Worm (Caenorhabditis elegans) whole organism, late embryonic: ENCODE data around the gene apd-3.

Experiments used
- F13H6.1 ChIP-seq: sonication (generic microtip); optimal IDR thresholded peaks from 2 replicates; lab custom pipeline; 2016; ENCODE audit warnings: missing genetic modification characterization, missing compliant biosample characterization
- K09A11.1 ChIP-seq: sonication (generic microtip); optimal IDR thresholded peaks from 2 replicates; lab custom pipeline; 2017; ENCODE audit warnings: antibody characterized with exemption, mild to moderate bottlenecking, missing genetic modification characterization, missing compliant biosample characterization; ENCODE audit not compliant: insufficient read depth
- elt-4 ChIP-seq: sonication (generic microtip); optimal IDR thresholded peaks from 2 replicates; lab custom pipeline; 2016; ENCODE audit warnings: missing genetic modification characterization, missing compliant biosample characterization
- ets-4 ChIP-seq: sonication (generic microtip); optimal IDR thresholded peaks from 2 replicates; lab custom pipeline; 2016; ENCODE audit warnings: missing genetic modification characterization, missing compliant biosample characterization
- eyg-1 ChIP-seq: sonication (generic microtip); optimal IDR thresholded peaks from 2 replicates; lab custom pipeline; 2016; ENCODE audit warnings: missing genotype, missing genetic modification characterization, missing compliant biosample characterization
- fkh-10 ChIP-seq: fragments of 150-350 bp; optimal IDR thresholded peaks from 2 replicates; lab custom pipeline; 2014; ENCODE audit warnings: missing biosample characterization, missing genetic modification reagents, missing genetic modification characterization
- pros-1 ChIP-seq: fragments of 150-350 bp; optimal IDR thresholded peaks from 2 replicates; lab custom pipeline; 2014; ENCODE audit warnings: missing biosample characterization, missing genetic modification reagents, missing genetic modification characterization
- syd-9 ChIP-seq: sonication (generic microtip); optimal IDR thresholded peaks from 2 replicates; lab custom pipeline; 2016; ENCODE audit warnings: mild to moderate bottlenecking, missing genetic modification characterization, moderate library complexity, missing compliant biosample characterization
- tbx-2 ChIP-seq: sonication (generic microtip); optimal IDR thresholded peaks from 2 replicates; lab custom pipeline; 2016; ENCODE audit warnings: missing genetic modification characterization, missing compliant biosample characterization
- tbx-7 ChIP-seq: sonication (generic microtip); optimal IDR thresholded peaks from 2 replicates; lab custom pipeline; 2016; ENCODE audit warnings: missing genotype, missing genetic modification characterization, missing compliant biosample characterization
- unc-86 ChIP-seq: sonication (generic microtip); optimal IDR thresholded peaks from 2 replicates; lab custom pipeline; 2016; ENCODE audit warnings: missing genetic modification characterization, missing compliant biosample characterization

DNA sequence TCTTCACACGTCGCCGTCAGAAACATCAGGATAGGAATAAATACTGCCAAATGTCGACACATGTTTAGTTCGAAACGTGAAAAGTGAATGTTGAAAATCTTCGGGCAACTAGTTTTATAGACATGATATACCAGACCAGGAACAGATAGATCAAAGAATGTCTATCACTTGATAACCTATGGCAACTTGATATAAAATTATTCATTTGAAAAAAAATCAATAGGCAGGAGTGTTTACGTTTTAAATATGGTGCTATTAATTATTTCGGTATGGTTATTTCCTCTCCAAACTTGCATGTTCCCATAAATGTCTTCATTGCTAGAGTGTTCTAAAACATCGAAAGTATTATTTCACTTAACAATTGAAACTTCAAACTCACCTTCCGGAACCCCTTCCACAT lies 15.3 kb upstream of the apd-3 start, which contains the start of gene W10G11.2:
- TF ChIP-seq eyg-1 (tag; lab: Kevin White, UChicago) (no peak), unc-86 (tag; lab: Kevin White, UChicago) (no peak), ets-4 (tag; lab: Kevin White, UChicago) (no peak), fkh-10 (GFP tag; lab: Kevin White, UChicago) (no peak), tbx-7 (tag; lab: Kevin White, UChicago) (no peak), syd-9 (tag; lab: Kevin White, UChicago) (no peak), F13H6.1 (tag; lab: Kevin White, UChicago) (no peak), K09A11.1 (tag; lab: Kevin White, UChicago) (no peak), pros-1 (tag; lab: Kevin White, UChicago) (no peak), elt-4 (tag; lab: Kevin White, UChicago) (no peak), tbx-2 (tag; lab: Kevin White, UChicago) (no peak)
